Worm (Caenorhabditis elegans) whole organism, L4 larva: ENCODE measurements around the gene R05A10.1.

ENCODE experiments used
- F49E8.2 ChIP-seq: sonication (generic microtip); optimal IDR thresholded peaks from 2 replicates; lab custom pipeline; 2016; ENCODE audit warnings: missing compliant biosample characterization, mild to moderate bottlenecking, missing genetic modification characterization, borderline replicate concordance
- R02D3.7 ChIP-seq: fragments of 150-350 bp; sonication (generic microtip); optimal IDR thresholded peaks from 3 replicates; lab custom pipeline; 2014; ENCODE audit warnings: missing biosample characterization, missing genetic modification characterization
- T20F7.1 ChIP-seq: fragments of 200-800 bp; sonication (Bioruptor generic); optimal IDR thresholded peaks from 2 replicates; lab custom pipeline; 2018; ENCODE audit warnings: mild to moderate bottlenecking, missing genetic modification characterization, missing compliant biosample characterization
- T26A8.4 ChIP-seq: fragments of 200-800 bp; sonication (Bioruptor generic); IDR thresholded peaks from 2 replicates; pipeline ENCODE4 v1.3.6; 2022; ENCODE audit warnings: missing genetic modification characterization, missing compliant biosample characterization
- Y48G9A.11 ChIP-seq: fragments of 200-800 bp; sonication (Bioruptor generic); IDR thresholded peaks from 2 replicates; pipeline ENCODE4 v1.3.6; 2022; ENCODE audit warnings: missing genetic modification reagents, missing genetic modification characterization, missing compliant biosample characterization
- Y5F2A.4 ChIP-seq: fragments of 200-800 bp; sonication (Bioruptor generic); optimal IDR thresholded peaks from 2 replicates; lab custom pipeline; 2018; ENCODE audit warnings: mild to moderate bottlenecking, missing genetic modification characterization, missing compliant biosample characterization
- ZK337.2 ChIP-seq: fragments of 200-800 bp; sonication (Bioruptor generic); IDR thresholded peaks from 2 replicates; pipeline ENCODE4 v1.3.6; 2022; ENCODE audit warnings: missing genetic modification reagents, missing genetic modification characterization, missing compliant biosample characterization
- ZK546.5 ChIP-seq, 2 experiments: sonication (generic microtip); optimal IDR thresholded peaks; 2 replicates each; lab custom pipeline; 2017; ENCODE audit warnings: missing biosample characterization in 2 of 2, missing genetic modification characterization in 2 of 2
- aha-1 ChIP-seq: fragments of 150-350 bp; peaks from one replicate; lab custom pipeline; 2014; ENCODE audit warnings: missing biosample characterization, missing genetic modification characterization
- ceh-62 ChIP-seq: sonication (generic microtip); optimal IDR thresholded peaks from 2 replicates; lab custom pipeline; 2017; ENCODE audit warnings: missing biosample characterization, missing genetic modification characterization
- ceh-82 ChIP-seq: sonication (generic microtip); optimal IDR thresholded peaks from 2 replicates; lab custom pipeline; 2017; ENCODE audit warnings: missing biosample characterization, missing genetic modification characterization
- ctbp-1 ChIP-seq: fragments of 200-800 bp; sonication (Bioruptor generic); IDR thresholded peaks from 2 replicates; pipeline ENCODE4 v1.3.6; 2022; ENCODE audit warnings: missing genetic modification reagents, missing genetic modification characterization, missing compliant biosample characterization
- daf-19 ChIP-seq: fragments of 200-800 bp; sonication (Bioruptor generic); conservative IDR thresholded peaks from 2 replicates; pipeline ENCODE4 v1.3.6; 2022; ENCODE audit warnings: missing genetic modification characterization, missing compliant biosample characterization
- daf-8 ChIP-seq: fragments of 200-800 bp; sonication (Bioruptor generic); IDR thresholded peaks from 2 replicates; pipeline ENCODE4 v1.3.6; 2022; ENCODE audit warnings: missing genetic modification characterization, missing compliant biosample characterization
- duxl-1 ChIP-seq: sonication (generic microtip); optimal IDR thresholded peaks from 2 replicates; lab custom pipeline; 2016; ENCODE audit warnings: mild to moderate bottlenecking, missing genetic modification characterization, moderate library complexity, missing compliant biosample characterization; ENCODE audit not compliant: poor library complexity
- egl-27 ChIP-seq: sonication (generic microtip); optimal IDR thresholded peaks from 3 replicates; lab custom pipeline; 2017; ENCODE audit warnings: missing biosample characterization, missing genetic modification reagents, missing genetic modification characterization
- egl-43 ChIP-seq: fragments of 200-800 bp; sonication (Bioruptor generic); IDR thresholded peaks from 2 replicates; pipeline ENCODE4 v1.3.6; 2022; ENCODE audit warnings: missing genetic modification reagents, missing genetic modification characterization, missing compliant biosample characterization
- gei-8 ChIP-seq: fragments of 200-800 bp; sonication (Bioruptor generic); optimal IDR thresholded peaks from 2 replicates; lab custom pipeline; 2018; ENCODE audit warnings: mild to moderate bottlenecking, missing genetic modification characterization, missing compliant biosample characterization
- jun-1 ChIP-seq: fragments of 150-350 bp; optimal IDR thresholded peaks from 2 replicates; lab custom pipeline; 2014; ENCODE audit warnings: missing biosample characterization, missing genetic modification reagents, missing genetic modification characterization
- lin-1 ChIP-seq: fragments of 200-800 bp; sonication (Bioruptor generic); IDR thresholded peaks from 2 replicates; pipeline ENCODE4 v1.3.6; 2022; ENCODE audit warnings: missing genetic modification reagents, missing genetic modification characterization, missing compliant biosample characterization
- lin-29 ChIP-seq: fragments of 200-800 bp; sonication (Bioruptor generic); IDR thresholded peaks from 2 replicates; pipeline ENCODE4 v1.3.6; 2022; ENCODE audit warnings: missing genetic modification reagents, missing genetic modification characterization, missing compliant biosample characterization
- lin-39 ChIP-seq: fragments of 150-350 bp; optimal IDR thresholded peaks from 2 replicates; lab custom pipeline; 2014; ENCODE audit warnings: missing biosample characterization, missing genetic modification reagents, missing genetic modification characterization
- lsy-2 ChIP-seq, 2 experiments: fragments of 150-350 bp in 1 of 2; sonication (generic microtip) in 1 of 2; optimal IDR thresholded peaks; 2 replicates each; lab custom pipeline; 2014 to 2017; ENCODE audit warnings: missing biosample characterization in 2 of 2, missing genetic modification characterization in 2 of 2
- madf-9 ChIP-seq: fragments of 200-800 bp; sonication (Bioruptor generic); conservative IDR thresholded peaks from 2 replicates; pipeline ENCODE4 v1.3.6; 2022; ENCODE audit warnings: missing genetic modification reagents, missing genetic modification characterization, missing compliant biosample characterization
- mxl-3 ChIP-seq: fragments of 200-800 bp; sonication (Bioruptor generic); optimal IDR thresholded peaks from 2 replicates; lab custom pipeline; 2018; ENCODE audit warnings: mild to moderate bottlenecking, missing genetic modification characterization, missing compliant biosample characterization
- nhr-11 ChIP-seq: fragments of 150-350 bp; optimal IDR thresholded peaks from 2 replicates; lab custom pipeline; 2014; ENCODE audit warnings: missing biosample characterization, missing genetic modification characterization
- nhr-111 ChIP-seq: fragments of 200-800 bp; sonication (Bioruptor generic); optimal IDR thresholded peaks from 2 replicates; lab custom pipeline; 2018; ENCODE audit warnings: mild to moderate bottlenecking, missing genetic modification characterization, missing compliant biosample characterization
- nhr-25 ChIP-seq: sonication (generic microtip); optimal IDR thresholded peaks from 2 replicates; lab custom pipeline; 2017; ENCODE audit warnings: missing genetic modification characterization, mild to moderate bottlenecking, missing compliant biosample characterization, antibody characterized with exemption, moderate library complexity, borderline replicate concordance; ENCODE audit not compliant: insufficient read depth
- nhr-42 ChIP-seq: fragments of 200-800 bp; sonication (Bioruptor generic); IDR thresholded peaks from 2 replicates; pipeline ENCODE4 v1.3.6; 2022; ENCODE audit warnings: missing genetic modification characterization, missing compliant biosample characterization
- nhr-48 ChIP-seq: sonication (generic microtip); optimal IDR thresholded peaks from 2 replicates; lab custom pipeline; 2016; ENCODE audit warnings: mild to moderate bottlenecking, missing genetic modification characterization, missing compliant biosample characterization
- pqm-1 ChIP-seq: sonication (generic microtip); optimal IDR thresholded peaks from 2 replicates; lab custom pipeline; 2017; ENCODE audit warnings: missing biosample characterization, missing genetic modification characterization
- sdz-12 ChIP-seq: fragments of 200-800 bp; sonication (Bioruptor generic); optimal IDR thresholded peaks from 2 replicates; lab custom pipeline; 2018; ENCODE audit warnings: mild to moderate bottlenecking, missing genetic modification characterization, missing compliant biosample characterization
- unc-39 ChIP-seq: sonication (generic microtip); optimal IDR thresholded peaks from 2 replicates; lab custom pipeline; 2017; ENCODE audit warnings: missing biosample characterization, missing genetic modification characterization
- unc-62 ChIP-seq, 3 experiments: fragments of 150-350 bp in 1 of 3; sonication (generic microtip); optimal IDR thresholded peaks in 2 of 3; peaks in 1 of 3; 1 replicate in 1 of 3; 2 replicates in 2 of 3; lab custom pipeline; 2014 to 2017; ENCODE audit warnings: missing biosample characterization in 3 of 3, missing genetic modification characterization in 3 of 3, missing genetic modification reagents in 3 of 3, missing genotype in 1 of 3
- zfp-3 ChIP-seq: fragments of 200-800 bp; sonication (Bioruptor generic); conservative IDR thresholded peaks from 2 replicates; pipeline ENCODE4 v1.3.6; 2022; ENCODE audit warnings: missing genetic modification reagents, missing genetic modification characterization, missing compliant biosample characterization
- zip-2 ChIP-seq: fragments of 150-350 bp; optimal IDR thresholded peaks from 2 replicates; lab custom pipeline; 2014; ENCODE audit warnings: missing biosample characterization, missing genetic modification characterization
- ztf-11 ChIP-seq: fragments of 150-350 bp; optimal IDR thresholded peaks from 2 replicates; lab custom pipeline; 2014; ENCODE audit warnings: missing biosample characterization, missing genetic modification characterization

R05A10.1 gene

DNA sequence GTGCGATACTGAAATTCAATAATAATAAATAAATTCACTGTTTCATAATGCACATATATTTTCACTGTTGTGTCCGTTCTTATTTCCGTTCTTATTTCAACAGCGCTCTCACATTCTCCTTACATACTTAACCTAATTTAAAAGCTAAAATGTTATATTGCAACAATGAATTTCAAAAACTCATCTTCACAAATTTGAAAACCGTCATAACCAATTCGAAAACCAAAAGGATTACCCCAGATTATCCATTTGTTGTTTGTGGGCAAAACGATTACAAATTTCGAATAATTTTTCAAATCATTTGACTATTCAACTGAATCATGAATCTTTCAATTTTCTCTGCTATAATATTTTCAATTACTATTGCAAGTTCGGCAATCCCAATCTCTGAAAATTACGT lies 10.0 kb upstream of the R05A10.1 start, which contains the start of gene R05A10.4:
Gene R05A10.4, plus strand, starts transcription at position 301 of the 400 bp plus-strand sequence.
- no peak for TF ChIP-seq daf-8 (GFP tag; lab: Robert Waterston, UW)
- no peak for TF ChIP-seq Y48G9A.11 (GFP tag; lab: Robert Waterston, UW)

DNA sequence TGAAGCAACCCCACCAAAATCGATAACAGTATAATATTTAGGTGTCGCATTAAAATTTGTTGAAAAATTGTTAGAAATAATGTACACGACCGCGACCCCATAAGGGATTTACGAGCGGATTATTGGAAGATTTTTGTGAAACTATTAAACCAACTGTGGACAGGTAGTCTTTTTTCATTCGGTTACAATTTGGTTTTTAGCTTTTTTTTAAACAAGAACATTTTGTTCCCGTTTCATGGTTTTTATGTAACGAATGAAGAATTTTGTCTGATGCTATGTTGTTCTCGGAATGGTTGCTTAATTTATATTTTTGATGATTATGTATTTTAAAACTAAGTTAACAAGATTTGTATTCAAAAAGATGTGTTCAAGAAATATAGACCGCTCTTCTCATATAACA lies 5.8 kb upstream of the R05A10.1 start, which contains the start of gene R05A10.3:
Gene R05A10.3, minus strand, starts transcription at position 101 of the 400 bp plus-strand sequence.
- no peak for TF ChIP-seq nhr-48 (tag; lab: Kevin White, UChicago)
- no peak for TF ChIP-seq duxl-1 (tag; lab: Kevin White, UChicago)
- TF ChIP-seq madf-9 (GFP tag; lab: Robert Waterston, UW), result no peak
- TF ChIP-seq ceh-62 (tag; lab: Kevin White, UChicago), result no peak
- no peak for TF ChIP-seq pqm-1 (tag; lab: Kevin White, UChicago)
- TF ChIP-seq lin-1 (GFP tag; lab: Robert Waterston, UW), result no peak

DNA sequence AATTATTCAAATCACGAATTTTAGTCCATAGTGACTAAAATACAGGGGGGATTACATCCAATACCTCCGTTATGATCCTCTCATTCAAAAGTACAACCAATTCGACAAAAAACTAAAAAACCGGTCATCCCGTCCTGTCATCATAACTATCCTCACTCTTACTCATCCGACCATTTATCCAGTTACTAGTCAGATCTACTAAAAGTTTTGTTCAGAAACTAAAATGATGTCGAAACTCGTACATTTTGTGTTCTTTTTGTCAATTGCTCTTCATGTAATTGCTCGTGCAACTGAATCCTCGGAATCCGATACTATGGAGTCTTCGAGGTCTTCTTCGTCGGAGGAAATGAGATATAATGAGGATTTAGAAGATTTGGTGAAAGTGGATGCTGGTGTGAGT lies 5.1 kb upstream of the R05A10.1 start, which contains the start of gene R05A10.2:
Gene R05A10.2, plus strand, starts transcription at position 214 of the 400 bp plus-strand sequence.
- peak in 1 of 2 experiments; percentile 61 for TF ChIP-seq unc-62 (GFP tag; optimal IDR thresholded peaks at IDR 0.05 in 1 of 2; lab: Kevin White, UChicago)
- no peak for TF ChIP-seq unc-62 (tag; optimal IDR thresholded peaks at IDR 0.05; lab: Kevin White, UChicago)
- TF ChIP-seq ZK337.2 (GFP tag; lab: Robert Waterston, UW), result no peak
- peak; percentile 61 for TF ChIP-seq aha-1 (tag; lab: Kevin White, UChicago)

DNA sequence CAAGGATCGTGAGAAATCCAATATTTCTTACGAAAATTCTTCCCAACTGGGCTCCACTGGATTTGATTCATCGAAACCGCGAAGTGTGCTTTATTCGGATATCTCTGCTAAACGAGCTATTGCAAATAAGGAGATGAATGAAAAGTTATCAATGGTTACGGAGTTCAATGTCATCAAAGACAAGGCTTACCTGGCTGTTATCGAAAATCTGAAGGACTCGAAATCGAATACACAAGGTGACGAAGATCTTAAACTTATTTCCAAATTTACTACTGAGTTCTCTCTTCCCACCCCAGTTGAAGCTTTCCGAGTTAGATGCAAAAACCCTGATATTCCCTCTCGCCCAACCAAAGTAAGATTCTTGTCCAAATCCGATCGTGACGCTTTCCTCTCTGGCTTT lies 4.1 kb downstream of the R05A10.1 start:
- TF ChIP-seq ctbp-1 (GFP tag; lab: Robert Waterston, UW), result no peak
- no peak for TF ChIP-seq lin-1 (GFP tag; lab: Robert Waterston, UW)
- no peak for TF ChIP-seq gei-8
- TF ChIP-seq Y5F2A.4 (GFP tag; lab: Kevin White, UChicago), result no peak
- TF ChIP-seq zfp-3 (GFP tag; lab: Robert Waterston, UW), result no peak
- TF ChIP-seq egl-43 (GFP tag; lab: Robert Waterston, UW), result no peak
- no peak for TF ChIP-seq lin-29 (GFP tag; lab: Robert Waterston, UW)
- TF ChIP-seq daf-19 (GFP tag; lab: Robert Waterston, UW), result no peak

DNA sequence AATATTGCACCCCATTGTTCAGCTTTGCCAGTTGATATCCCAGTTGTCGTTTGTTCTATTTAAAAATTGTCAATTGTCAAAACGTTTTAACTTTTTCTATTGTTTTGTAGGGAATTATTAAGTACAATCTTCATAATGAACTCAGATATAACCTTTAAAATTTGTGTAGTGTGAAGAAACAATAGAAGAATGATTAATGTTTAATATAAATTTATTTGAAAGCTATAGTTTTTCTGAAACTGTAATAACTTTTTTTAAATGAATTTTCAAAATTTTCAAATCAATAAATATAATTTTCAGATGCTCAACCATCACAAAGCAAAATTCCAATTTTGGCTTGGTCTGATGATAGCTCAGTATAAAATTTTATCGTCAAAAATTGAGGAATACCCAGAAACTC lies 9.7 kb downstream of the R05A10.1 start, which contains the start of gene K01G12.22:
Gene K01G12.22, plus strand, starts transcription at position 301 of the 400 bp plus-strand sequence.
- TF ChIP-seq R02D3.7 (tag; lab: Kevin White, UChicago) (no peak), jun-1 (tag; lab: Kevin White, UChicago) (no peak), nhr-111 (no peak), ceh-62 (tag; lab: Kevin White, UChicago) (no peak), T20F7.1 (GFP tag; lab: Kevin White, UChicago) (no peak), unc-39 (tag; lab: Kevin White, UChicago) (no peak), T26A8.4 (GFP tag; lab: Robert Waterston, UW) (no peak), mxl-3 (GFP tag; lab: Kevin White, UChicago) (no peak), egl-27 (tag; lab: Kevin White, UChicago) (no peak), lsy-2 (tag; optimal IDR thresholded peaks at IDR 0.05; lab: Kevin White, UChicago) (no peak)

DNA sequence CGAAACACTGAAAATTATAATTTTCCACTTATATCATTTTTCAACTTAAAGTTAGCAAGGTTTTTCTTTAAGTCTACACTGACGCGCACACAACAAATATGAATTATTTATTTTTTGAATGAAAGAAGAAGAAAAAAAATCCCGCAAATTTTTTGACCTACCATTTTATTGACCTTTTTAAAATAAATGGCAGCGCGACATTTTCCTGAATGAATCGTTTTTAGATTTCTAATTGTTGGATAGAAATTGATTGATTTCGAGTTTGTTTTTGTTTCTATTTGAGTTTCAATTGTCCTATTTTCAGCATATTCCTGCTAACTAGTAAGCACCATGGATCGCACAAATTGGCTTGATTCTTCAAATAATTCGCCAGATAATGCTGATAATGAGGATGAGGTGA lies 11.0 kb downstream of the R05A10.1 start, which contains the start of gene K01G12.3:
Gene K01G12.3, plus strand, starts transcription at position 301 of the 400 bp plus-strand sequence.
- TF ChIP-seq nhr-42 (GFP tag; lab: Robert Waterston, UW), result no peak
- no peak for TF ChIP-seq unc-62 (GFP tag; optimal IDR thresholded peaks at IDR 0.05 in 1 of 2; lab: Kevin White, UChicago)
- TF ChIP-seq unc-62 (tag; optimal IDR thresholded peaks at IDR 0.05; lab: Kevin White, UChicago), result no peak
- no peak for TF ChIP-seq zip-2 (tag; lab: Kevin White, UChicago)
- TF ChIP-seq ztf-11 (tag; lab: Kevin White, UChicago), result no peak
- TF ChIP-seq sdz-12 (GFP tag; lab: Kevin White, UChicago), result no peak
- no peak for TF ChIP-seq ceh-82 (tag; lab: Kevin White, UChicago)
- TF ChIP-seq F49E8.2, result no peak
- no peak for TF ChIP-seq daf-19 (GFP tag; lab: Robert Waterston, UW)
- no peak for TF ChIP-seq nhr-25 (tag; lab: Kevin White, UChicago)
- TF ChIP-seq ZK546.5 (tag; optimal IDR thresholded peaks at IDR 0.05; lab: Kevin White, UChicago), result no peak
- TF ChIP-seq egl-43 (GFP tag; lab: Robert Waterston, UW), result no peak
- no peak for TF ChIP-seq nhr-11 (tag; lab: Kevin White, UChicago)
- no peak for TF ChIP-seq lin-39 (tag; lab: Kevin White, UChicago)
- TF ChIP-seq, all 104 proteins: peak for 0
